Worm (Caenorhabditis elegans) whole organism, L3 larva: ENCODE results near the gene Y38E10A.2.

Experiments
- R02D3.7 ChIP-seq: fragments of 150-350 bp; optimal IDR thresholded peaks from 2 replicates; lab custom pipeline; 2014; ENCODE audit warnings: missing biosample characterization, missing genetic modification characterization
- aly-2 ChIP-seq: fragments of 150-350 bp; optimal IDR thresholded peaks from 2 replicates; lab custom pipeline; 2014; ENCODE audit warnings: missing biosample characterization, missing genetic modification characterization
- ama-1 ChIP-seq: fragments of 150-350 bp; optimal IDR thresholded peaks from 2 replicates; lab custom pipeline; 2018
- ceh-16 ChIP-seq: sonication (generic microtip); optimal IDR thresholded peaks from 2 replicates; lab custom pipeline; 2017; ENCODE audit warnings: missing biosample characterization, missing genetic modification characterization
- ceh-28 ChIP-seq: fragments of 150-350 bp; optimal IDR thresholded peaks from 2 replicates; lab custom pipeline; 2014; ENCODE audit warnings: missing biosample characterization, missing genetic modification reagents, missing genetic modification characterization
- ceh-9 ChIP-seq: sonication (generic microtip); optimal IDR thresholded peaks from 2 replicates; lab custom pipeline; 2018; ENCODE audit warnings: missing biosample characterization, missing genetic modification characterization
- egl-5 ChIP-seq: fragments of 150-350 bp; optimal IDR thresholded peaks from 2 replicates; lab custom pipeline; 2017; ENCODE audit warnings: missing biosample characterization, missing genetic modification reagents, missing genetic modification characterization, inconsistent platforms
- elt-1 ChIP-seq: fragments of 150-350 bp; optimal IDR thresholded peaks from 2 replicates; lab custom pipeline; 2014; ENCODE audit warnings: missing biosample characterization, missing genetic modification characterization
- elt-2 ChIP-seq: sonication (generic microtip); optimal IDR thresholded peaks from 2 replicates; lab custom pipeline; 2016; ENCODE audit warnings: missing genetic modification reagents, mild to moderate bottlenecking, missing genetic modification characterization, missing compliant biosample characterization
- eor-1 ChIP-seq, 2 experiments: fragments of 150-350 bp; optimal IDR thresholded peaks; 2 replicates each; lab custom pipeline; 2014 to 2018; ENCODE audit warnings: missing biosample characterization in 2 of 2, missing genetic modification characterization in 2 of 2
- fkh-10 ChIP-seq: sonication (generic microtip); optimal IDR thresholded peaks from 2 replicates; lab custom pipeline; 2017; ENCODE audit warnings: missing biosample characterization, missing genetic modification reagents, missing genetic modification characterization
- fos-1 ChIP-seq: fragments of 150-350 bp; optimal IDR thresholded peaks from 2 replicates; lab custom pipeline; 2014; ENCODE audit warnings: missing biosample characterization, missing genetic modification characterization
- hmg-11 ChIP-seq: sonication (generic microtip); optimal IDR thresholded peaks from 2 replicates; lab custom pipeline; 2016; ENCODE audit warnings: missing genetic modification characterization, missing compliant biosample characterization
- jun-1 ChIP-seq: fragments of 150-350 bp; optimal IDR thresholded peaks from 2 replicates; lab custom pipeline; 2014; ENCODE audit warnings: missing biosample characterization, missing genetic modification reagents, missing genetic modification characterization
- lin-15B ChIP-seq: fragments of 150-350 bp; optimal IDR thresholded peaks from 2 replicates; lab custom pipeline; 2014; ENCODE audit warnings: missing biosample characterization, missing genetic modification characterization
- lin-39 ChIP-seq: fragments of 150-350 bp; optimal IDR thresholded peaks from 2 replicates; lab custom pipeline; 2018; ENCODE audit warnings: missing biosample characterization, missing genetic modification reagents, missing genetic modification characterization
- lsy-12 ChIP-seq: sonication (generic microtip); optimal IDR thresholded peaks from 2 replicates; lab custom pipeline; 2016; ENCODE audit warnings: mild to moderate bottlenecking, missing genetic modification characterization, missing compliant biosample characterization
- nhr-11 ChIP-seq: fragments of 150-350 bp; optimal IDR thresholded peaks from 2 replicates; lab custom pipeline; 2014; ENCODE audit warnings: missing biosample characterization, missing genetic modification characterization
- nhr-23 ChIP-seq: fragments of 150-350 bp; optimal IDR thresholded peaks from 2 replicates; lab custom pipeline; 2014; ENCODE audit warnings: missing biosample characterization, missing genetic modification reagents, missing genetic modification characterization
- nhr-237 ChIP-seq: fragments of 150-350 bp; optimal IDR thresholded peaks from 2 replicates; lab custom pipeline; 2014; ENCODE audit warnings: missing biosample characterization, missing genetic modification characterization
- nhr-25 ChIP-seq: sonication (generic microtip); optimal IDR thresholded peaks from 2 replicates; lab custom pipeline; 2017; ENCODE audit warnings: missing biosample characterization, missing genetic modification characterization
- nhr-28 ChIP-seq: fragments of 150-350 bp; optimal IDR thresholded peaks from 2 replicates; lab custom pipeline; 2014; ENCODE audit warnings: missing biosample characterization, missing genetic modification characterization
- nhr-43 ChIP-seq: sonication (generic microtip); optimal IDR thresholded peaks from 2 replicates; lab custom pipeline; 2016; ENCODE audit warnings: mild to moderate bottlenecking, missing genetic modification characterization, missing compliant biosample characterization; ENCODE audit not compliant: poor library complexity, severe bottlenecking
- nhr-67 ChIP-seq: fragments of 150-350 bp; optimal IDR thresholded peaks from 2 replicates; lab custom pipeline; 2014; ENCODE audit warnings: missing biosample characterization, missing genetic modification characterization
- nhr-77 ChIP-seq: fragments of 150-350 bp; optimal IDR thresholded peaks from 2 replicates; lab custom pipeline; 2014; ENCODE audit warnings: missing biosample characterization, missing genetic modification characterization
- pha-4 ChIP-seq: fragments of 150-350 bp; optimal IDR thresholded peaks from 2 replicates; lab custom pipeline; 2014; ENCODE audit warnings: missing biosample characterization, missing genetic modification reagents, missing genetic modification characterization
- pqm-1 ChIP-seq: fragments of 150-350 bp; optimal IDR thresholded peaks from 2 replicates; lab custom pipeline; 2017; ENCODE audit warnings: missing biosample characterization, missing genetic modification characterization, inconsistent platforms
- sea-2 ChIP-seq: fragments of 150-350 bp; sonication (generic microtip); optimal IDR thresholded peaks from 4 replicates; lab custom pipeline; 2014; ENCODE audit warnings: missing biosample characterization, missing genetic modification reagents, missing genetic modification characterization
- skn-1 ChIP-seq: fragments of 150-350 bp; optimal IDR thresholded peaks from 2 replicates; lab custom pipeline; 2014; ENCODE audit warnings: missing biosample characterization, missing genetic modification characterization
- tbx-2 ChIP-seq: sonication (generic microtip); optimal IDR thresholded peaks from 2 replicates; lab custom pipeline; 2016; ENCODE audit warnings: mild to moderate bottlenecking, missing genetic modification characterization, missing compliant biosample characterization
- unc-39 ChIP-seq: sonication (generic microtip); optimal IDR thresholded peaks from 4 replicates; lab custom pipeline; 2017; ENCODE audit warnings: missing biosample characterization, missing genetic modification characterization
- unc-62 ChIP-seq: fragments of 150-350 bp; sonication (generic microtip); optimal IDR thresholded peaks from 4 replicates; lab custom pipeline; 2014; ENCODE audit warnings: missing biosample characterization, missing genetic modification reagents, missing genetic modification characterization
- zag-1 ChIP-seq: fragments of 150-350 bp; optimal IDR thresholded peaks from 2 replicates; lab custom pipeline; 2014; ENCODE audit warnings: missing biosample characterization, missing genetic modification characterization
- ztf-11 ChIP-seq: fragments of 150-350 bp; optimal IDR thresholded peaks from 2 replicates; lab custom pipeline; 2014; ENCODE audit warnings: missing biosample characterization, missing genetic modification characterization
- ztf-4 ChIP-seq: fragments of 150-350 bp; optimal IDR thresholded peaks from 2 replicates; lab custom pipeline; 2014; ENCODE audit warnings: missing biosample characterization, missing genetic modification characterization

Gene Y38E10A.2

ce11 chrII:12573541-12573940 is at the start of gene Y38E10A.2:
Y38E10A.2 (minus strand) TSS chrII:12573641.
- no peak for TF ChIP-seq nhr-43 (tag; lab: Kevin White, UChicago)
- TF ChIP-seq lin-15B (tag; lab: Kevin White, UChicago), result no peak
- TF ChIP-seq zag-1 (tag; lab: Kevin White, UChicago), result no peak
- no peak for TF ChIP-seq nhr-23 (tag; lab: Kevin White, UChicago)
- TF ChIP-seq pqm-1 (tag; lab: Kevin White, UChicago), result no peak
- TF ChIP-seq unc-62 (GFP tag; lab: Kevin White, UChicago), result no peak
- TF ChIP-seq nhr-28 (tag; lab: Kevin White, UChicago), result no peak
- no peak for TF ChIP-seq sea-2 (GFP tag; lab: Kevin White, UChicago)
- TF ChIP-seq aly-2 (tag; lab: Kevin White, UChicago), result no peak
- TF ChIP-seq tbx-2 (tag; lab: Kevin White, UChicago), result no peak
- no peak for TF ChIP-seq ztf-4

ce11 chrII:12622843-12623242 is 49.4 kb upstream of the Y38E10A.2 start:
- TF ChIP-seq lin-39 (tag; lab: Kevin White, UChicago), result no peak
- no peak for TF ChIP-seq lsy-12 (tag; lab: Kevin White, UChicago)
- TF ChIP-seq ceh-9 (tag; lab: Kevin White, UChicago), result no peak
- TF ChIP-seq aly-2 (tag; lab: Kevin White, UChicago), result no peak
- no peak for TF ChIP-seq hmg-11 (tag; lab: Kevin White, UChicago)
- TF ChIP-seq elt-2 (tag; lab: Kevin White, UChicago), result no peak
- no peak for TF ChIP-seq pha-4 (tag; lab: Kevin White, UChicago)
- TF ChIP-seq ztf-4, result no peak
- no peak for TF ChIP-seq unc-39
- no peak for TF ChIP-seq fkh-10

ce11 chrII:12621908-12622566 is 48.6 kb upstream of the Y38E10A.2 start, which contains the start of gene nspe-8:
nspe-8 (minus strand) TSS chrII:12621958.
- TF ChIP-seq tbx-2 (tag; lab: Kevin White, UChicago) (no peak), nhr-23 (tag; lab: Kevin White, UChicago) (peak; percentile 82), R02D3.7 (tag; lab: Kevin White, UChicago) (no peak), aly-2 (tag; lab: Kevin White, UChicago) (no peak), unc-62 (GFP tag; lab: Kevin White, UChicago) (no peak), nhr-77 (tag; lab: Kevin White, UChicago) (no peak), nhr-25 (tag; lab: Kevin White, UChicago) (peak; percentile 50), nhr-43 (tag; lab: Kevin White, UChicago) (peak; percentile 88), skn-1 (tag; lab: Kevin White, UChicago) (no peak), nhr-237 (tag; lab: Kevin White, UChicago) (no peak)

- no peak for TF ChIP-seq egl-5 (tag; lab: Kevin White, UChicago)
- TF ChIP-seq nhr-11 (tag; lab: Kevin White, UChicago), result no peak
- no peak for TF ChIP-seq ceh-9 (tag; lab: Kevin White, UChicago)
- no peak for TF ChIP-seq tbx-2 (tag; lab: Kevin White, UChicago)
- no peak for TF ChIP-seq fos-1 (tag; lab: Kevin White, UChicago)
- TF ChIP-seq nhr-67 (tag; lab: Kevin White, UChicago), result no peak
- TF ChIP-seq fkh-10, result no peak
- TF ChIP-seq jun-1, result no peak
- no peak for TF ChIP-seq unc-39
- no peak for TF ChIP-seq ztf-4
- no peak for TF ChIP-seq ama-1
These were observed 47.3 kb upstream of the Y38E10A.2 start, which contains the start of gene nspe-1 for ce11 chrII:12620764-12621163. nspe-1 (minus strand) TSS chrII:12620864.

ce11 chrII:12619288-12619687 is 45.8 kb upstream of the Y38E10A.2 start, which contains the start of gene nspe-2:
nspe-2 (minus strand) TSS chrII:12619388.
- TF ChIP-seq ztf-11 (tag; lab: Kevin White, UChicago), result no peak
- no peak for TF ChIP-seq ceh-28 (tag; lab: Kevin White, UChicago)
- no peak for TF ChIP-seq elt-1 (tag; lab: Kevin White, UChicago)
- TF ChIP-seq fos-1 (tag; lab: Kevin White, UChicago), result no peak
- no peak for TF ChIP-seq nhr-237 (tag; lab: Kevin White, UChicago)
- TF ChIP-seq unc-39, result no peak
- no peak for TF ChIP-seq ceh-16 (tag; lab: Kevin White, UChicago)
- no peak for TF ChIP-seq eor-1 (tag; optimal IDR thresholded peaks at IDR 0.05; lab: Kevin White, UChicago)
- no peak for TF ChIP-seq zag-1 (tag; lab: Kevin White, UChicago)
